Worm (Caenorhabditis elegans) whole organism, midembryonic: Measurements from ENCODE around the gene C18B12.4.

Experiments
- T22C8.4 ChIP-seq: fragments of 200-800 bp; sonication (Bioruptor generic); IDR thresholded peaks from 2 replicates; pipeline ENCODE4 v1.3.6; 2022; ENCODE audit warnings: missing genetic modification characterization, missing compliant biosample characterization
- cog-1 ChIP-seq: sonication (generic microtip); optimal IDR thresholded peaks from 2 replicates; lab custom pipeline; 2016; ENCODE audit warnings: missing genetic modification characterization, missing compliant biosample characterization
- flt-1 ChIP-seq: fragments of 200-800 bp; sonication (Bioruptor generic); IDR thresholded peaks from 2 replicates; pipeline ENCODE4 v1.3.6; 2022; ENCODE audit warnings: missing genetic modification characterization, missing compliant biosample characterization
- med-1 ChIP-seq: sonication (generic microtip); optimal IDR thresholded peaks from 2 replicates; lab custom pipeline; 2017; ENCODE audit warnings: missing genetic modification characterization, mild to moderate bottlenecking, missing compliant biosample characterization, antibody characterized with exemption, missing genetic modification reagents; ENCODE audit not compliant: insufficient read depth
- ref-1 ChIP-seq: fragments of 200-800 bp; sonication (Bioruptor generic); conservative IDR thresholded peaks from 2 replicates; pipeline ENCODE4 v1.3.6; 2022; ENCODE audit warnings: missing genetic modification reagents, missing genetic modification characterization, missing compliant biosample characterization
- tab-1 ChIP-seq: fragments of 200-800 bp; sonication (Bioruptor generic); IDR thresholded peaks from 2 replicates; pipeline ENCODE4 v1.3.6; 2022; ENCODE audit warnings: missing genetic modification characterization, missing compliant biosample characterization
- ztf-23 ChIP-seq: fragments of 200-800 bp; sonication (Bioruptor generic); IDR thresholded peaks from 2 replicates; pipeline ENCODE4 v1.3.6; 2022; ENCODE audit warnings: missing genetic modification reagents, missing genetic modification characterization, missing compliant biosample characterization
- ztf-29 ChIP-seq: fragments of 200-800 bp; sonication (Bioruptor generic); IDR thresholded peaks from 2 replicates; pipeline ENCODE4 v1.3.6; 2022; ENCODE audit warnings: missing genetic modification reagents, missing genetic modification characterization, missing compliant biosample characterization

DNA sequence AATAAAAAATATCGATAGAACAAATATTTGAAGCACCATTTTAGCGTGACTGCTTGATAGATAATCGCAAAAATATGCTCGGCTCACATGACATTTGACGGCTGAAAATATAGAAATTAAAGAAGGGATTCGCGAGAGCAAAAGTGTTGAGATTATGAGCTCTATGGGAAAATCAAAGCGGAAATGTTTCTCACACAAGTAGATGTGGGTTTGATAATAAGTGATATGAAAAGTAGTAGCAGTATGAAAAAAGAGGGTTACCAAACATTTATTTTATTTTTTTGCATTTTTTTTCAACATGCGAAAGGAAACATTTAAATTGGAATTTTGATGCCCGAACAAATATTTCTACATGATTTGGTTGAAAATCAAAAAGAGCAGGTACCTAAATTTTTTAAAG is 49.1 kb downstream of the C18B12.4 start, which contains the start of gene iglr-1:
- TF ChIP-seq flt-1 (GFP tag; lab: Robert Waterston, UW) (no peak), med-1 (GFP tag; lab: Kevin White, UChicago) (no peak), tab-1 (no peak), ref-1 (GFP tag; lab: Robert Waterston, UW) (no peak), cog-1 (tag; lab: Kevin White, UChicago) (no peak), ztf-29 (no peak), ztf-23 (no peak), T22C8.4 (GFP tag; lab: Robert Waterston, UW) (no peak)
